Worm (Caenorhabditis elegans) whole organism, L3 larva: ENCODE data around the gene tbc-10.

Experiments used
- ama-1 ChIP-seq: fragments of 150-350 bp; optimal IDR thresholded peaks from 2 replicates; lab custom pipeline; 2018
- elt-3 ChIP-seq, 3 experiments: fragments of 150-350 bp in 1 of 3; sonication (generic microtip) in 2 of 3; optimal IDR thresholded peaks; 2 replicates in 2 of 3; 4 replicates in 1 of 3; lab custom pipeline; 2014 to 2017; ENCODE audit warnings: missing biosample characterization in 3 of 3, missing genetic modification characterization in 3 of 3
- fkh-10 ChIP-seq: sonication (generic microtip); optimal IDR thresholded peaks from 2 replicates; lab custom pipeline; 2017; ENCODE audit warnings: missing biosample characterization, missing genetic modification reagents, missing genetic modification characterization
- jun-1 ChIP-seq: fragments of 150-350 bp; optimal IDR thresholded peaks from 2 replicates; lab custom pipeline; 2014; ENCODE audit warnings: missing biosample characterization, missing genetic modification reagents, missing genetic modification characterization
- lin-39 ChIP-seq: fragments of 150-350 bp; optimal IDR thresholded peaks from 2 replicates; lab custom pipeline; 2018; ENCODE audit warnings: missing biosample characterization, missing genetic modification reagents, missing genetic modification characterization
- mml-1 ChIP-seq: fragments of 150-350 bp; sonication (generic microtip); optimal IDR thresholded peaks from 3 replicates; lab custom pipeline; 2014; ENCODE audit warnings: missing biosample characterization, missing genetic modification characterization
- pqm-1 ChIP-seq: fragments of 150-350 bp; optimal IDR thresholded peaks from 2 replicates; lab custom pipeline; 2017; ENCODE audit warnings: missing biosample characterization, missing genetic modification characterization, inconsistent platforms
- unc-62 ChIP-seq: fragments of 150-350 bp; sonication (generic microtip); optimal IDR thresholded peaks from 4 replicates; lab custom pipeline; 2014; ENCODE audit warnings: missing biosample characterization, missing genetic modification reagents, missing genetic modification characterization

ce11 chrIII:1020732-1021131 is 37.7 kb downstream of the tbc-10 start, which contains the start of gene clc-23:
- no peak for TF ChIP-seq ama-1 (lab: Kevin White, UChicago)
- TF ChIP-seq unc-62 (GFP tag; lab: Kevin White, UChicago), result no peak
- no peak for TF ChIP-seq mml-1
- TF ChIP-seq elt-3 (tag; optimal IDR thresholded peaks at IDR 0.05; lab: Kevin White, UChicago), result no peak
- TF ChIP-seq jun-1 (tag; lab: Kevin White, UChicago), result no peak
- no peak for TF ChIP-seq lin-39
- TF ChIP-seq fkh-10 (GFP tag; lab: Kevin White, UChicago), result no peak
- TF ChIP-seq pqm-1 (tag; lab: Kevin White, UChicago), result no peak
